Fruit fly (Drosophila melanogaster) whole organism, embryonic: ENCODE data around the gene CG15043.

Experiments used
- CG13624 ChIP-seq: fragments of 200-800 bp; sonication (Bioruptor generic); optimal IDR thresholded peaks from 2 replicates; lab custom pipeline; 2016; ENCODE audit warnings: missing biosample characterization, missing genetic modification characterization
- CG15073 ChIP-seq: fragments of 200-800 bp; sonication (Bioruptor generic); optimal IDR thresholded peaks from 2 replicates; lab custom pipeline; 2016; ENCODE audit warnings: missing biosample characterization, missing genetic modification characterization
- CG1529 ChIP-seq: fragments of 200-800 bp; sonication (Bioruptor generic); optimal IDR thresholded peaks from 3 replicates; lab custom pipeline; 2018; ENCODE audit warnings: missing biosample characterization, missing genetic modification characterization
- CG15696 ChIP-seq: fragments of 200-800 bp; sonication (Bioruptor generic); optimal IDR thresholded peaks from 2 replicates; lab custom pipeline; 2019; ENCODE audit warnings: missing biosample characterization, mild to moderate bottlenecking, missing genetic modification characterization, moderate library complexity
- CG17568 ChIP-seq: fragments of 200-800 bp; sonication (Bioruptor generic); optimal IDR thresholded peaks from 2 replicates; lab custom pipeline; 2018; ENCODE audit warnings: missing biosample characterization, mild to moderate bottlenecking, missing genetic modification characterization, moderate library complexity
- CG18262 ChIP-seq: fragments of 200-800 bp; optimal IDR thresholded peaks from 3 replicates; lab custom pipeline; 2019; ENCODE audit warnings: missing biosample characterization, mild to moderate bottlenecking, missing genetic modification characterization, moderate library complexity
- CG31441 ChIP-seq: fragments of 200-800 bp; sonication (Bioruptor generic); IDR thresholded peaks from 2 replicates; pipeline ENCODE4 v1.3.6; 2022; ENCODE audit warnings: missing biosample characterization, missing genetic modification characterization
- CG34224 ChIP-seq: fragments of 200-800 bp; sonication (Bioruptor generic); IDR thresholded peaks from 3 replicates; pipeline ENCODE4 v1.3.6; 2022; ENCODE audit warnings: missing biosample characterization, missing genetic modification characterization; ENCODE audit not compliant: partially characterized antibody
- CG4424 ChIP-seq: fragments of 200-800 bp; sonication (Bioruptor generic); optimal IDR thresholded peaks from 3 replicates; lab custom pipeline; 2016; ENCODE audit warnings: missing biosample characterization, missing genetic modification characterization
- CG6654 ChIP-seq: fragments of 200-800 bp; sonication (Bioruptor generic); optimal IDR thresholded peaks from 2 replicates; lab custom pipeline; 2017; ENCODE audit warnings: missing biosample characterization, mild to moderate bottlenecking, missing genetic modification characterization
- CG6765 ChIP-seq: fragments of 200-800 bp; sonication (Bioruptor generic); optimal IDR thresholded peaks from 3 replicates; lab custom pipeline; 2017; ENCODE audit warnings: missing biosample characterization, mild to moderate bottlenecking, missing genetic modification characterization
- CG7556 ChIP-seq: fragments of 200-800 bp; sonication (Bioruptor generic); optimal IDR thresholded peaks from 2 replicates; lab custom pipeline; 2017; ENCODE audit warnings: missing biosample characterization, mild to moderate bottlenecking, missing genetic modification characterization
- CG7928 ChIP-seq: fragments of 200-800 bp; sonication (Bioruptor generic); optimal IDR thresholded peaks from 2 replicates; lab custom pipeline; 2017; ENCODE audit warnings: missing biosample characterization, mild to moderate bottlenecking, missing genetic modification characterization
- CG8359 ChIP-seq: fragments of 200-800 bp; sonication (Bioruptor generic); optimal IDR thresholded peaks from 2 replicates; lab custom pipeline; 2017; ENCODE audit warnings: missing biosample characterization, mild to moderate bottlenecking, missing genetic modification characterization, borderline replicate concordance
- CG9437 ChIP-seq: fragments of 200-800 bp; sonication (Bioruptor generic); optimal IDR thresholded peaks from 2 replicates; lab custom pipeline; 2018; ENCODE audit warnings: missing biosample characterization, mild to moderate bottlenecking, missing genetic modification characterization
- CHES-1-like ChIP-seq: fragments of 200-800 bp; sonication (Bioruptor generic); optimal IDR thresholded peaks from 2 replicates; lab custom pipeline; 2016; ENCODE audit warnings: missing biosample characterization, missing genetic modification characterization
- Dek ChIP-seq: fragments of 200-800 bp; sonication (Bioruptor generic); optimal IDR thresholded peaks from 3 replicates; lab custom pipeline; 2019; ENCODE audit warnings: missing biosample characterization, mild to moderate bottlenecking, missing genetic modification characterization, moderate library complexity
- Dip2 ChIP-seq: fragments of 200-800 bp; sonication (Bioruptor generic); IDR thresholded peaks from 2 replicates; pipeline ENCODE4 v1.3.6; 2022; ENCODE audit warnings: missing biosample characterization, missing genetic modification characterization
- H2.0 ChIP-seq: fragments of 200-800 bp; sonication (Bioruptor generic); IDR thresholded peaks from 2 replicates; pipeline ENCODE4 v1.3.6; 2022; ENCODE audit warnings: missing biosample characterization, missing genetic modification characterization
- Hr3 ChIP-seq: fragments of 200-800 bp; sonication (Bioruptor generic); optimal IDR thresholded peaks from 3 replicates; lab custom pipeline; 2016; ENCODE audit warnings: missing biosample characterization, missing genetic modification characterization
- Hsf ChIP-seq: fragments of 200-800 bp; sonication (Bioruptor generic); optimal IDR thresholded peaks from 3 replicates; lab custom pipeline; 2016; ENCODE audit warnings: missing biosample characterization, missing genetic modification characterization
- MBD-R2 ChIP-seq: fragments of 200-800 bp; sonication (Bioruptor generic); IDR thresholded peaks from 2 replicates; pipeline ENCODE4 v1.3.6; 2022; ENCODE audit warnings: missing biosample characterization, missing genetic modification characterization
- MTF-1 ChIP-seq: fragments of 200-800 bp; sonication (Bioruptor generic); optimal IDR thresholded peaks from 2 replicates; lab custom pipeline; 2018; ENCODE audit warnings: missing biosample characterization, mild to moderate bottlenecking, missing genetic modification characterization, borderline replicate concordance
- NC2β ChIP-seq: fragments of 200-800 bp; sonication (Bioruptor generic); optimal IDR thresholded peaks from 2 replicates; lab custom pipeline; 2016; ENCODE audit warnings: missing biosample characterization, missing genetic modification characterization
- Oaz ChIP-seq: fragments of 200-800 bp; sonication (Bioruptor generic); IDR thresholded peaks from 2 replicates; pipeline ENCODE4 v1.3.6; 2022; ENCODE audit warnings: missing biosample characterization, missing genetic modification characterization
- Trl ChIP-seq, 3 experiments: fragments of >200 bp in 2 of 3; fragments of 200-800 bp in 1 of 3; sonication (Bioruptor generic) in 1 of 3; optimal IDR thresholded peaks; 2 replicates in 1 of 3; 3 replicates in 2 of 3; lab custom pipeline; 2016 to 2017; ENCODE audit warnings: missing biosample characterization in 1 of 3, missing genetic modification characterization in 1 of 3
- Xrp1 ChIP-seq: fragments of 200-800 bp; sonication (Bioruptor generic); IDR thresholded peaks from 2 replicates; pipeline ENCODE4 v1.3.6; 2022; ENCODE audit warnings: missing biosample characterization, missing genetic modification characterization
- YL-1 ChIP-seq: fragments of 200-800 bp; sonication (Bioruptor generic); optimal IDR thresholded peaks from 3 replicates; lab custom pipeline; 2017; ENCODE audit warnings: missing biosample characterization, mild to moderate bottlenecking, missing genetic modification characterization
- al ChIP-seq: fragments of 200-800 bp; sonication (Bioruptor generic); IDR thresholded peaks from 2 replicates; pipeline ENCODE4 v1.3.6; 2022; ENCODE audit warnings: missing biosample characterization, missing genetic modification characterization
- ap ChIP-seq: fragments of 200-800 bp; sonication (Bioruptor generic); IDR thresholded peaks from 2 replicates; pipeline ENCODE4 v1.3.6; 2022; ENCODE audit warnings: missing biosample characterization, missing genetic modification characterization
- ase ChIP-seq: fragments of 200-800 bp; sonication (Bioruptor generic); IDR thresholded peaks from 3 replicates; pipeline ENCODE4 v1.3.6; 2022; ENCODE audit warnings: missing biosample characterization, missing genetic modification characterization
- ash1 ChIP-seq: fragments of 200-800 bp; sonication (Bioruptor generic); optimal IDR thresholded peaks from 2 replicates; lab custom pipeline; 2018; ENCODE audit warnings: missing biosample characterization, mild to moderate bottlenecking, missing genetic modification characterization
- cas ChIP-seq: fragments of 200-800 bp; sonication (Bioruptor generic); IDR thresholded peaks from 2 replicates; pipeline ENCODE4 v1.3.6; 2022; ENCODE audit warnings: missing biosample characterization, missing genetic modification characterization
- chm ChIP-seq: fragments of 200-800 bp; sonication (Bioruptor generic); IDR thresholded peaks from 2 replicates; pipeline ENCODE4 v1.3.6; 2022; ENCODE audit warnings: missing biosample characterization, missing genetic modification characterization
- chn ChIP-seq: fragments of 200-800 bp; sonication (Bioruptor generic); optimal IDR thresholded peaks from 2 replicates; lab custom pipeline; 2016; ENCODE audit warnings: missing biosample characterization, missing genetic modification characterization
- corto ChIP-seq: fragments of 200-800 bp; sonication (Bioruptor generic); optimal IDR thresholded peaks from 2 replicates; lab custom pipeline; 2016; ENCODE audit warnings: missing biosample characterization, mild to moderate bottlenecking, missing genetic modification characterization, moderate library complexity
- crc ChIP-seq: fragments of 200-800 bp; sonication (Bioruptor generic); optimal IDR thresholded peaks from 2 replicates; lab custom pipeline; 2016; ENCODE audit warnings: missing biosample characterization, missing genetic modification characterization
- dmrt11E ChIP-seq: fragments of 200-800 bp; sonication (Bioruptor generic); optimal IDR thresholded peaks from 3 replicates; lab custom pipeline; 2018; ENCODE audit warnings: missing biosample characterization, mild to moderate bottlenecking, missing genetic modification characterization, moderate library complexity
- en ChIP-seq: fragments of 200-800 bp; sonication (Bioruptor generic); optimal IDR thresholded peaks from 2 replicates; lab custom pipeline; 2016; ENCODE audit warnings: missing biosample characterization, missing genetic modification characterization
- gfzf ChIP-seq: fragments of 200-800 bp; sonication (Bioruptor generic); optimal IDR thresholded peaks from 2 replicates; lab custom pipeline; 2016; ENCODE audit warnings: missing biosample characterization, mild to moderate bottlenecking, missing genetic modification characterization, moderate library complexity
- h ChIP-seq: fragments of >200 bp; optimal IDR thresholded peaks from 2 replicates; lab custom pipeline; 2017
- jing ChIP-seq: fragments of 200-800 bp; sonication (Bioruptor generic); optimal IDR thresholded peaks from 2 replicates; lab custom pipeline; 2018; ENCODE audit warnings: missing biosample characterization, mild to moderate bottlenecking, missing genetic modification characterization
- jumu ChIP-seq: fragments of 200-800 bp; sonication (Bioruptor generic); optimal IDR thresholded peaks from 3 replicates; lab custom pipeline; 2016; ENCODE audit warnings: missing biosample characterization, missing genetic modification characterization
- kah ChIP-seq: fragments of 200-800 bp; sonication (Bioruptor generic); optimal IDR thresholded peaks from 2 replicates; lab custom pipeline; 2018; ENCODE audit warnings: missing biosample characterization, mild to moderate bottlenecking, missing genetic modification characterization
- knrl ChIP-seq: fragments of 200-800 bp; sonication (Bioruptor generic); IDR thresholded peaks from 3 replicates; pipeline ENCODE4 v1.3.6; 2022; ENCODE audit warnings: missing biosample characterization, missing genetic modification characterization; ENCODE audit not compliant: partially characterized antibody
- nerfin-1 ChIP-seq: fragments of 200-800 bp; sonication (Bioruptor generic); optimal IDR thresholded peaks from 3 replicates; lab custom pipeline; 2019; ENCODE audit warnings: missing biosample characterization, mild to moderate bottlenecking, missing genetic modification characterization, moderate library complexity
- nmo ChIP-seq: fragments of 200-800 bp; sonication (Bioruptor generic); optimal IDR thresholded peaks from 2 replicates; lab custom pipeline; 2018; ENCODE audit warnings: missing biosample characterization, mild to moderate bottlenecking, missing genetic modification characterization, moderate library complexity
- psq ChIP-seq: fragments of 200-800 bp; sonication (Bioruptor generic); optimal IDR thresholded peaks from 2 replicates; lab custom pipeline; 2017; ENCODE audit warnings: missing biosample characterization, missing genetic modification characterization
- pzg ChIP-seq: fragments of 200-800 bp; sonication (Bioruptor generic); optimal IDR thresholded peaks from 3 replicates; lab custom pipeline; 2018; ENCODE audit warnings: missing biosample characterization, mild to moderate bottlenecking, missing genetic modification characterization, moderate library complexity
- tgo ChIP-seq: fragments of 200-800 bp; sonication (Bioruptor generic); IDR thresholded peaks from 3 replicates; pipeline ENCODE4 v1.3.6; 2022; ENCODE audit warnings: missing biosample characterization, missing genetic modification characterization
- ttk ChIP-seq: fragments of 200-800 bp; sonication (Bioruptor generic); IDR thresholded peaks from 2 replicates; pipeline ENCODE4 v2.1.2; 2022; ENCODE audit warnings: missing biosample characterization, missing genetic modification characterization
- wdn ChIP-seq: fragments of 200-800 bp; sonication (Bioruptor generic); IDR thresholded peaks from 2 replicates; pipeline ENCODE4 v1.3.6; 2022; ENCODE audit warnings: missing biosample characterization, missing genetic modification characterization

Gene CG15043

dm6 chrX:18515988-18516541, 22.1 kb upstream of the CG15043 start (continued):
- TF ChIP-seq CG1529 (GFP tag; lab: Kevin White, UChicago): no peak
- no peak for TF ChIP-seq CG9437 (GFP tag; lab: Kevin White, UChicago)
- no peak for TF ChIP-seq YL-1 (GFP tag; lab: Kevin White, UChicago)
- TF ChIP-seq MBD-R2 (GFP tag; lab: Robert Waterston, UW): peak; percentile 24; the same call in 1 of the 2 replicates
- no peak for TF ChIP-seq H2.0
- no peak for TF ChIP-seq NC2β (GFP tag; lab: Kevin White, UChicago)
- TF ChIP-seq CG13624: peak; percentile 14
- no peak for TF ChIP-seq wdn (GFP tag; lab: Robert Waterston, UW)
- TF ChIP-seq kah: no peak
- TF ChIP-seq CG15696 (tag; lab: Kevin White, UChicago): no peak
- TF ChIP-seq knrl: no peak
- no peak for TF ChIP-seq Hsf (GFP tag; lab: Kevin White, UChicago)
- TF ChIP-seq en (GFP tag; lab: Kevin White, UChicago): no peak
- peak; percentile 6 for TF ChIP-seq nmo
- TF ChIP-seq Dek (tag; lab: Kevin White, UChicago): no peak
- TF ChIP-seq CG8359 (GFP tag; lab: Kevin White, UChicago): no peak
- TF ChIP-seq CG34224 (GFP tag; lab: Robert Waterston, UW): no peak
- no peak for TF ChIP-seq dmrt11E (tag; lab: Kevin White, UChicago)
- no peak for TF ChIP-seq tgo (GFP tag; lab: Robert Waterston, UW)
- TF ChIP-seq jumu (GFP tag; lab: Kevin White, UChicago): no peak
- no peak for TF ChIP-seq h (lab: Kevin White, UChicago)
- no peak for TF ChIP-seq CG4424 (GFP tag; lab: Kevin White, UChicago)
- no peak for TF ChIP-seq psq (GFP tag; lab: Kevin White, UChicago)
- no peak for TF ChIP-seq ap (GFP tag; lab: Robert Waterston, UW)
- TF ChIP-seq ase: no peak
- no peak for TF ChIP-seq chm (GFP tag; lab: Robert Waterston, UW)
- TF ChIP-seq ttk (GFP tag; lab: Robert Waterston, UW): no peak
- TF ChIP-seq gfzf: no peak
- TF ChIP-seq Oaz (GFP tag; lab: Robert Waterston, UW): no peak
- TF ChIP-seq Xrp1 (GFP tag; lab: Robert Waterston, UW): no peak
- peak; percentile 35 for TF ChIP-seq CG18262 (tag; lab: Kevin White, UChicago)
- TF ChIP-seq CG15073 (GFP tag; lab: Kevin White, UChicago): no peak
- TF ChIP-seq CG17568 (GFP tag; lab: Kevin White, UChicago): no peak
- TF ChIP-seq Hr3 (GFP tag; lab: Kevin White, UChicago): no peak
- no peak for TF ChIP-seq Dip2
- no peak for TF ChIP-seq jing (GFP tag; lab: Kevin White, UChicago)
- no peak for TF ChIP-seq CG7928 (GFP tag; lab: Kevin White, UChicago)
- TF ChIP-seq chn: no peak
- TF ChIP-seq ash1 (GFP tag; lab: Kevin White, UChicago): no peak
- TF ChIP-seq Trl (optimal IDR thresholded peaks at IDR 0.05; lab: Kevin White, UChicago): no peak
- peak; percentile 8 for TF ChIP-seq Trl (GFP tag; optimal IDR thresholded peaks at IDR 0.05; lab: Kevin White, UChicago)
- peak; percentile 5 for TF ChIP-seq pzg (GFP tag; lab: Kevin White, UChicago)
- TF ChIP-seq nerfin-1: no peak
- TF ChIP-seq cas (GFP tag; lab: Robert Waterston, UW): no peak
- no peak for TF ChIP-seq CG6654 (GFP tag; lab: Kevin White, UChicago)
- TF ChIP-seq CHES-1-like: no peak
- TF ChIP-seq CG7556 (GFP tag; lab: Kevin White, UChicago): no peak
- no peak for TF ChIP-seq CG6765
- TF ChIP-seq MTF-1 (GFP tag; lab: Kevin White, UChicago): no peak
- TF ChIP-seq crc (GFP tag; lab: Kevin White, UChicago): no peak
- no peak for TF ChIP-seq corto (GFP tag; lab: Kevin White, UChicago)
- TF ChIP-seq CG31441 (GFP tag; lab: Robert Waterston, UW): no peak; the same call in 1 of the 2 replicates
- TF ChIP-seq al (GFP tag; lab: Robert Waterston, UW): no peak
